Worm (Caenorhabditis elegans) whole organism, dauer: ENCODE data around the gene ddo-3.
"Not testable (repeated sequence)": the region's sequence is repeated elsewhere in the genome, so short reads cannot be mapped to it uniquely, and the experiment has no call there.

Experiments used
- unc-62 ChIP-seq: sonication (generic microtip); optimal IDR thresholded peaks from 2 replicates; lab custom pipeline; 2017; ENCODE audit warnings: missing biosample characterization, missing genetic modification reagents, missing genetic modification characterization

The ddo-3 gene

DNA sequence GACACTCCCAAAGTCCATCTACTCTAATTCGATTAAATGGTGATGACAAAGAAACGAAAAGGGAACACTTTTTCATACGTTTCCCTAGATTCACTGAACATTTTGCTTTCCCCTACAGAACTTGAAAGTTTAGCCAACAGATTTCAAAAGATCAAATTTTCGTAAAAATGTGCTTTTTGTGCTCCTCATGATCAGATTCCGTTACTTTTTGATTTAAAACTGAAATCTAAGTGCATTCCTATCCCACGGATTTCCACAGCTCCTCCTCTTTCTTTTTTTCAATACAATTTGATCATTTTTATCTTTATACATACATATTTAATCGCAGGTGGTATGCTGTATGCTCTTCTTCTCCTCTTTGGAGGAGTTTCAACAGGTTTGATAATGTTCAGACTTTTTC lies at the start of gene ddo-3:
ddo-3 (plus strand) TSS at position 301 of the 400 bp plus-strand sequence.
- TF ChIP-seq unc-62 (GFP tag; lab: Kevin White, UChicago), result no peak

DNA sequence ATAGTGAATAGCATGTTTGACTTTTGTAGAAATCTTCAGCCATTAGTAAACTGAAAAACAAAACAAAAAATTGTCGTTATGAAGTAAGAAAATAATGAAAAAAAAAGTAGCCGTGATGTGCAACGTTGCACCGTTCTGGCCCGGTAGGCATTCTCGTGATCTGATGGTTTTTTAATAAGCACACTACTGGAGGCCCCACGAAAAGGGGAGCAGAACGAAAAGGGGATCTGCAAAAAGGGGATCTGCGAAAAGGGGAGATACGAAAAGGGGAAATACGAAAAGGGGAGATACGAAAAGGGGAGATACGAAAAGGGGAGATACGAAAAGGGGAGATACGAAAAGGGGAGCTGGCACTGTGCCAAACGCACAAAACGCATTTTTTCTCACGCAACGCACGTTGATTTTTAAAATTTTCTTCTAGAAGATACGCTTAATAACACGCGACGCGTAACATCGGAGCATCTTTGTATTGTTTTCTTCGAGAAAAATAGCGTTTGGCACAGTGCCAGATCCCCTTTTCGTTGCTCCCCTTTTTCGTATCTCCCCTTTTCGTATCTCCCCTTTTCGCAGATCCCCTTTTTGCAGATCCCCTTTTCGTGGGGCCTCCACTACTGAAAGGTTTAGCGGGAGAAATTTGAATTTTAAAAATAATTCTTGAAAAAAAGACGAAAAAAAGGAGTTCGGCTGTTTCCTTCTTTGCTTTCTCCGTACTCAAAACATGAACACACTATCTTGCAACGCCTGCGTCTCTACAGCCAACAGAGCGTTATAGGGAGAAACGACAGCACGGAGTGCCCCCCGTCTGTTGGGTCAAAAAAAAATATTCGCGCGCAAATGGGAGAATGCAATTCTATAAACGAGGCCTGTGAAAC lies 36.2 kb upstream of the ddo-3 start, which contains the start of gene C09E7.7:
C09E7.7 (minus strand) TSS at position 57 of the 872 bp plus-strand sequence.
- not testable (repeated sequence) for TF ChIP-seq unc-62 (GFP tag; lab: Kevin White, UChicago)

DNA sequence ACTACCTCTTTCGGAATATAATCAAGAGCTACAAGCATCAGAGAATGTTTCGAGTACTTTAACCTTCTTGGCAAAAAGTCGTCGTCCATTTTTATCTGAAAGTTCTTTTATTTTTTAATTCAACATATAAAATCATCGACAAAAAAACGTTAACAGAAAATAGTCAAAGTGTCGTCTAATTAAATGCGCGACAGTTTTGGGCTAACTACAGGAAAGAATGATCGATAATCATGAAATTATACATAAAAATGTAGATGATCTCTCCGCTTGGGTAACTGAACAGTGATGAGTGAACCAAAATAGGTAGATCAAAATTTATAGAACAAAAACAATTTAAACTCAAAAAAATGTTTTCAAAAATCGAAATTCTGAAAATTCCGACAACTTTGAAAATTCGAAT lies 29.2 kb upstream of the ddo-3 start, which contains the start of gene C09E7.8:
C09E7.8 (minus strand) TSS at position 101 of the 400 bp plus-strand sequence.
- TF ChIP-seq unc-62 (GFP tag; lab: Kevin White, UChicago), result no peak

DNA sequence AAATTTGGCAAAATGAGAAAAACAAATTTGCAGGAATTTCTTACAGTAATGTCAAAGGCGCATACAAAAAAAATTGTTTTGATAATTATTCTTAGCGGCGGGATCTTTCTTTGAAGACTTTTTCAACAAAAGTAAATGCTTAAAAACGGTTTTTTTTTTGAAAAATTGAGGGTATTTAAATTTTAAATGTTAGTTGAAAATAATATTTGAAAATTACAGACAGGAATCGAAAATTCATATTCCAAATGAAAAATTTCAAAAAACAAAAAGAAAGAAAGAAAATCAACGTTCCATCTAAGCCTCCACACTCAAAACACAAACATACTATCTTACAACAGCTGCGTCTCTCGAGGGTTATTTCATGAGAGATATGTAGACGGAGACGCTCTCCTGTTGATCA lies 10.5 kb upstream of the ddo-3 start:
- TF ChIP-seq unc-62 (GFP tag; lab: Kevin White, UChicago), result no peak

DNA sequence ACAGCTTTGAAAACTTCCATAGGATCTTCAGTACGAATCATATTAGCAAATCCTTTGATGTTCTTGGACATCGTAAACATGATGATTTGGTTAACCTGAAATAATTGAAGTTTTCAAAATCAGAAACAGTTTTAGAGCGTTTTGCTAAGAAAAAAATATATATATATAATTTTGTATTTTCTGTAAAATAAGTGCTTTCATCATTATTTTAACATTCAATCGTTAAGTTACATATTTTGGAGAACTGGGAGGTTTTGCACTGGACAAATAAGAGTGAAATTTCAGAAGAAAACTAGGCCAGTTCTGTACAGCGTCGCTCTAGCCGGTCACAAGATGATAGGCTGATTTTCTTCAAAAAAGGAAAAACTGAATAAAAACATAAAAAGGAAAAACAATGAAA lies 9.2 kb upstream of the ddo-3 start, which contains the start of gene F27B3.6:
F27B3.6 (minus strand) TSS at position 101 of the 400 bp plus-strand sequence.
- TF ChIP-seq unc-62 (GFP tag; lab: Kevin White, UChicago), result no peak

DNA sequence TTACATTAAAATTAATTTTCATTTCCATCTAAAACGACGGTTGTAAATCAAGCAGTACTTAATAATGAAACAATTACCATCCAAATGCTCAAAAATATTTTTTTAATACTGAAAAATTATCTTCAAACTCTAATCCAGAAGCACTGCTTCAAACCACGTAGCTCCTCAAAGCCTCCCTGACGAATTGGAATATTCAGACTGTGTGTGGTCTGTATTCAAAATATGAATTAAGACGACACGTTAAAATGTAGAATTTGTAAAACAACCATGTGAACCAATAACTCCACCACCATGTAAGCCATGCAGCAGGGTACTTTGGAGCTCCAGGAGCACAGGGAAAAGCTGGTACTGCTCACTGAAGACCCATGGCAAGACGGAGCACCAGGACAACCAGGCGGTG lies 8.3 kb upstream of the ddo-3 start, which contains the start of gene F27B3.8:
F27B3.8 (plus strand) TSS at position 301 of the 400 bp plus-strand sequence.
- no peak for TF ChIP-seq unc-62 (GFP tag; lab: Kevin White, UChicago)

DNA sequence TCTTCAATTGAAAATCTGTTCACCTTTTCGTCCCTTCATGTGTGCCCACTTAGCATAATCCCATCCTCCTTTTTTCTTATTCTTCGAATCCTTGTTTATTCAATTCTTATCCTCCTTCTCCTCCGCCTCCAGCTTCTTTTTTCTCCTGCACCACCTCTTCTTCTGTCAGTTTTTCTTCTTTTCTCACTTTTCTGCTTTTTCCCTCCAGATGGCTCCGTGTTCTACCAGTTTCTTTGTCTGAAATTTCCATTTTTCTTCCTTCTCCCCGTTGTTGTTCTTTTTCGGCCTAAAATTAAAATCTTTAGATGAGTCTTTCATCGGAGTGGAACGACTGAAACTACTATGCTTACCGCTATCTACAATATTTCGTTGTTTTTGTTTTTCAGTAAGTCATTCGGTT lies 6.1 kb upstream of the ddo-3 start, which contains the start of gene acr-21:
acr-21 (plus strand) TSS at position 301 of the 400 bp plus-strand sequence.
- no peak for TF ChIP-seq unc-62 (GFP tag; lab: Kevin White, UChicago)

DNA sequence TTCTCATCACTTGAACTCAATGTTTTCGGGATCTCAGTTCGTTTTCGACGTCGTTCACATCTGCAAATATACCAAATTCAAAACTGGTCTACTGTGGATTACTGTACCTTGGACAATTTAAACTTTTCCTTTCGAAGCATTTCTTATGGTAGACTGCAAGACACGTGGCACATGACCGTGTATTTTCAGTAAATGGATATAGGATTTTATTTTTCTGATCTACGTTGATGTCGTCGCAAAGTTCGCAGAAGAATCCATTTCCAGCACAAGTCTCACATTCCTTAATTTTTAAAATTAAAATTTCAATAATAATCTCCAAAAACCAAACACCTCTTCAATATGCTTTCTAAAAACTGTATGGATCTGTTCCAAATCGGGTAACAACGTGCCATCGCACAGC lies 1.8 kb downstream of the ddo-3 start:
- no peak for TF ChIP-seq unc-62 (GFP tag; lab: Kevin White, UChicago)

DNA sequence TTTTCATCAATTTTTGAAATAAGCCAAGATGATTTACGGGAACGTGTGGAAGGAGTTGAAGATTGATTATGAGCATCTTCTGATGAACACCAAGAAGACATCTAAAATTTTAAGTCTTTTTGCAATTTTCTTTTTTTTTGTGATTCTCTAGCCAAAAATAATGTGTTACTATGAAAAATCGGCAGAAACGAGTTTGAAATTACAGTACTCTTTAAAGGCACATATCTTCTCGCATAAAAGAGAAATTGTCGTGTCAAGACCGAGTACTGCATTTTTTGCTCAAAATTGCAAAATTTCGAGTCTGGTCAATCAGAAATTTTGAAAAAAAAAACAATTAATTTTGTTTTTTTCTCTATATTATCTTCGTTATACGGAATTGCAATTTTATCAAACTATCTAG lies 4.4 kb downstream of the ddo-3 start, which contains the start of gene F20H11.1:
F20H11.1 (minus strand) TSS at position 101 of the 400 bp plus-strand sequence.
- TF ChIP-seq unc-62 (GFP tag; lab: Kevin White, UChicago), result no peak

DNA sequence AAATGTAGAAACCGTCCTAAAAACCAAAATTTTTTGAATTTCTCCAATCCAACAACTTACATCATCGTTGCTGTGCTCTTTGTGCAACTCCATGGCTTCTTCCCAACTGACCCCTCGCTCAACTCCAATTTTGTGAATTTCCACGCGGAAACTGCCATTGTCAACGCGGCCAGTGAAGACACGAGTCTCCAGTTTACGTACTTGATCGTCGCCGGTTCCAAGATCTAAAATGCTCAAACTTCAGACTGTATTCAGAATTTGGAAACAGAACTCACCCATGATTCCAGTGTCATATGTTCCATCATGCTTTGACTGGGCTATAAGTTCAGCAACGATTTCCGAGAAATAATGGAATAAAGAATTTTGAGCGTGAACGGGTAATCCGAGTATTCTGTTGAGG lies 6.4 kb downstream of the ddo-3 start:
- TF ChIP-seq unc-62 (GFP tag; lab: Kevin White, UChicago), result no peak

DNA sequence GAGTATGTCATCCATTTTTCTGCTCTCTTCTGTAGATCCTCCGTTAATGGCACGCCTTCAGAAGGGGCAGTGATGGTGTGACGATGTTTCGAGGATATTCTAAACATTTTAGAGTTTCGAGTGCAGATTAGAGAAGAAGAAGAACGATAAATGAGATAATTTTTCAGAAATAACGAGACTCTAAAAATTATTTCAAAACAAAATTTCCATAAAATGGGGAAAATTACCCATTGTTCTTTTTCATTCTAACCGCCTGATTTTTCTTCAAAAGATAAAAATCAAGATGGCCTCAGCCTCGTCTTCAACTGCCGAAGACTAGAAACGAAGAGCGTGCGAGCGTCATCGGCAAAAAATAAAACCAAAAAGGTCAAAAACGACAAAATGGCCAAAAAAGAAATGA lies 13.4 kb downstream of the ddo-3 start, which contains the start of gene let-765:
let-765 (minus strand) TSS at position 101 of the 400 bp plus-strand sequence.
- TF ChIP-seq unc-62 (GFP tag; lab: Kevin White, UChicago), result no peak

DNA sequence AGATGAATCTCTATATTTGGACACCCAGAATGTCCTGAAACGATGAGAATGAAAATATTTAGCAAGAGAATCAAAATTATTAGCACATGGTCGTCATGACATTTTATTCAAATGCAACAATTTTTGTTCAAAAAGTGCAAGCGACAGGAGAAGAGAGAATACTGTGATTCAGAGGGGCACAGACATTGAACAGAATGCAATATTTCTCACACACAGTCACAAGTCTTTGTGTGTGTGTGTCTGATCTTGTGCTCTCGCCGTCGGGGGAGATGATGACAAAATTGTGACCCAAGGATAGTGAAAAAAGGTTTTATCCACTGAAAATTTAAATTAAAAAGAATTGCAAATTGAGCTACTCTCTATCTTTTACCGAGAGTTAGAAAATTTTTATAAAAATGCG lies 15.5 kb downstream of the ddo-3 start:
- TF ChIP-seq unc-62 (GFP tag; lab: Kevin White, UChicago), result no peak

DNA sequence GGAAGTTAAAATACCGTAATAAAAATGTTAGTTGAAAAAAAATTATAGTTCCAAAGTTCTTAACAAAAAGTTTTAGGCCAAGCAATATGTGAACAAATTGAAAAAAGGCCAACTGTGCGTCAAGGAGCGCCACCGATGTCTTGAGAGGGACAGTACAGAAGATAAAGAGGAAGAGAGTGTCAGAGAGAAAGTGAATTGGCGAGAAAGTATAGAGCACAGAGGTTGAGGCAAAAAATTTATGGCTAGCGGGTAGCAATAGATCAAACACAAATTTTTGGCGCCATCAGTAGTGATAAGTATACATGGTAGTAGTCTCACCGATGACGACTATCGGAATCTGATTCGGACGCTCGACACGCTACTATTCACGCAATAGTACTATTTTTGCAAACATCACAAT lies 16.7 kb downstream of the ddo-3 start:
- no peak for TF ChIP-seq unc-62 (GFP tag; lab: Kevin White, UChicago)

DNA sequence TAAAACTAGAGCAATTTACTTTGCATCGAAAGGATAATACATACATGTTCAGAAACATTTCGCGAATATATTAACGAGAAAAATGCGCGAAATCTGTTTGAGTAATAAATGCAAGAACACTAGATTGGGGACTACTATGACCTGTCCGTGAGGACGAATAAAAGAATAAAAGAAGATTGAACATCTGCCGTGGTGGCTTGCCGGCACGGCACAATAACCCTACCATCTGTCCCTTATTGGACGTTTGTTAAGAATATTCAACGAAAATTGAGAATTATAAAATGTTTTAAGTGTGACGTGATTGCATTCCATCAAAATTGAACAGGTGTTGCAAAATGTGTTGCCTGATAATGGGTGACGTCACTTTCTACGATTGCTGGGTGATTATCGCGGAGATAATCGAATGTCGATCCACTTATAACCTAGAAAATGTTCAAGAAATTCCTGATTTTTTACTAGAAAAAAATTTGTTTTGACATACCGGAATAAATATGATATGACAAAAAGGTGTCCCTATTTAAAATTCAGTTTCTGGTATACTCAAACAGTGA lies 17.9 kb downstream of the ddo-3 start:
- TF ChIP-seq unc-62 (GFP tag; lab: Kevin White, UChicago), result no peak

DNA sequence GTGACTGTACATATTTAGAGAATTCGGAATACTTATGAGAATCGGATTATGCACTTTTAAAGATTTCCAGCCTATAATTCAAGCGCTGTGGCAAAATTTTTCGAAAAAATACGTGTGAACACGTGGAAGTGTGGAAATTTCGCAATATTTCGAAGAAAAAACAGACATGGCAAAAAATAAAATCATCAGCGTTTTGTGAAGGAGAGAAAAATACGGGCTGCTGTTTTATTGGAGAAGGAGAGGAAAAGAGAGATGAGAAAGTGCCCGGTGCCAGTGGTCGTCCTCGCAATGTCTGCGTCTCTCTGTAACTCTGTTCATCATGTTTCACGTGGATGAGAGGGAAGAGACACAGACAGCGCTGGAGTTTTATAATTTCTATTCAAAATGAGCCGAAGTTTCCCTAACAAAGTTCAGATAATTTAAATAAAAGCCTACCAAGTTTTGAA lies 18.4 kb downstream of the ddo-3 start:
- TF ChIP-seq unc-62 (GFP tag; lab: Kevin White, UChicago), result no peak

DNA sequence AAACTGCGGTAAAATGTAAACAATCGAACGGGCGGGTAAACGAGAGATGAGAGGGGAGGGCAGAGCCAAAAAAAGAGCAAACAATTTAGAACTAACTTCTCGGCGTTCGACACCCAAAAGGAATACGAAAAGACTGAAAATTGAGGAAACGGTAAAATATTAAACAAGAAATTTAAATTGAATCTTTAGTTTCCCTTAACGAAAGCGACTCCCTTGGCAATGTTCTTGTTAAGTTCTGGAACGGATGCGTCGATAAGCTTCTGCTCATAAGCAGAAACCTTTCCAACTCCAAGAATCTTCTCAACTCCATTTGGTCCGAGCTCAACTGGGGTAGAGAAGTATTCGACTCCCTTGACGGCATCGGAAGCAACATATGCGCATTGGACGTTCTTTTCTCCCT lies 19.0 kb downstream of the ddo-3 start:
- no peak for TF ChIP-seq unc-62 (GFP tag; lab: Kevin White, UChicago)
